Fruit fly (Drosophila melanogaster) whole organism, embryonic: Measurements from ENCODE around the gene MTF-1.
A peak's percentile ranks its signal among the peaks of the same experiment; 100 is the strongest.

Experiments used
- ATbp ChIP-seq: fragments of 200-800 bp; sonication (Bioruptor generic); optimal IDR thresholded peaks from 2 replicates; lab custom pipeline; 2017; ENCODE audit warnings: missing biosample characterization, mild to moderate bottlenecking, missing genetic modification characterization, missing genetic modification reagents
- Antp ChIP-seq: fragments of 200-800 bp; sonication (Bioruptor generic); optimal IDR thresholded peaks from 3 replicates; lab custom pipeline; 2016; ENCODE audit warnings: missing biosample characterization, missing genetic modification characterization
- Atf3 ChIP-seq: fragments of 200-800 bp; sonication (Bioruptor generic); optimal IDR thresholded peaks from 3 replicates; lab custom pipeline; 2016; ENCODE audit warnings: missing biosample characterization, missing genetic modification characterization
- Atf6 ChIP-seq: fragments of 200-800 bp; sonication (Bioruptor generic); IDR thresholded peaks from 2 replicates; pipeline ENCODE4 v1.3.6; 2022; ENCODE audit warnings: missing biosample characterization, missing genetic modification characterization
- CG10462 ChIP-seq: fragments of 200-800 bp; sonication (Bioruptor generic); optimal IDR thresholded peaks from 2 replicates; lab custom pipeline; 2016; ENCODE audit warnings: missing biosample characterization, missing genetic modification characterization
- CG10543 ChIP-seq: fragments of 200-800 bp; sonication (Bioruptor generic); optimal IDR thresholded peaks from 3 replicates; lab custom pipeline; 2017; ENCODE audit warnings: missing biosample characterization, mild to moderate bottlenecking, missing genetic modification characterization, moderate library complexity
- CG11456 ChIP-seq: fragments of 200-800 bp; sonication (Bioruptor generic); IDR thresholded peaks from 3 replicates; pipeline ENCODE4 v1.3.6; 2022; ENCODE audit warnings: missing biosample characterization, missing genetic modification characterization
- CG12155 ChIP-seq: fragments of 200-800 bp; sonication (Bioruptor generic); optimal IDR thresholded peaks from 3 replicates; lab custom pipeline; 2016; ENCODE audit warnings: missing biosample characterization, missing genetic modification characterization
- CG12659 ChIP-seq: fragments of 200-800 bp; sonication (Bioruptor generic); optimal IDR thresholded peaks from 3 replicates; lab custom pipeline; 2017; ENCODE audit warnings: mild to moderate bottlenecking, missing biosample characterization, missing genetic modification reagents, missing genetic modification characterization
- CG13424 ChIP-seq: fragments of 200-800 bp; sonication (Bioruptor generic); optimal IDR thresholded peaks from 2 replicates; lab custom pipeline; 2019; ENCODE audit warnings: missing biosample characterization, mild to moderate bottlenecking, missing genetic modification characterization, moderate library complexity
- CG14710 ChIP-seq: fragments of 200-800 bp; sonication (Bioruptor generic); optimal IDR thresholded peaks from 3 replicates; lab custom pipeline; 2019; ENCODE audit warnings: missing biosample characterization, mild to moderate bottlenecking, missing genetic modification characterization, moderate library complexity
- CG15696 ChIP-seq: fragments of 200-800 bp; sonication (Bioruptor generic); optimal IDR thresholded peaks from 2 replicates; lab custom pipeline; 2019; ENCODE audit warnings: missing biosample characterization, mild to moderate bottlenecking, missing genetic modification characterization, moderate library complexity
- CG16779 ChIP-seq: fragments of 200-800 bp; sonication (Bioruptor generic); IDR thresholded peaks from 2 replicates; pipeline ENCODE4 v1.3.6; 2022; ENCODE audit warnings: missing biosample characterization, missing genetic modification characterization
- CG17359 ChIP-seq: fragments of 200-800 bp; sonication (Bioruptor generic); optimal IDR thresholded peaks from 3 replicates; lab custom pipeline; 2018; ENCODE audit warnings: missing biosample characterization, mild to moderate bottlenecking, missing genetic modification characterization, moderate library complexity
- CG17912 ChIP-seq: fragments of 200-800 bp; sonication (Bioruptor generic); optimal IDR thresholded peaks from 2 replicates; lab custom pipeline; 2018; ENCODE audit warnings: missing biosample characterization, mild to moderate bottlenecking, missing genetic modification characterization
- CG1832 ChIP-seq: fragments of 200-800 bp; sonication (Bioruptor generic); optimal IDR thresholded peaks from 2 replicates; lab custom pipeline; 2017; ENCODE audit warnings: missing biosample characterization, mild to moderate bottlenecking, missing genetic modification characterization, inconsistent platforms
- CG2875 ChIP-seq: fragments of 200-800 bp; sonication (Bioruptor generic); optimal IDR thresholded peaks from 2 replicates; lab custom pipeline; 2017; ENCODE audit warnings: missing biosample characterization, mild to moderate bottlenecking, missing genetic modification characterization, missing genetic modification reagents
- CG2889 ChIP-seq: fragments of 200-800 bp; sonication (Bioruptor generic); IDR thresholded peaks from 3 replicates; pipeline ENCODE4 v1.3.6; 2022; ENCODE audit warnings: missing biosample characterization, missing genetic modification characterization
- CG30020 ChIP-seq: fragments of 200-800 bp; optimal IDR thresholded peaks from 2 replicates; lab custom pipeline; 2019; ENCODE audit warnings: missing biosample characterization, mild to moderate bottlenecking, missing genetic modification characterization, moderate library complexity
- CG34224 ChIP-seq: fragments of 200-800 bp; sonication (Bioruptor generic); IDR thresholded peaks from 3 replicates; pipeline ENCODE4 v1.3.6; 2022; ENCODE audit warnings: missing biosample characterization, missing genetic modification characterization; ENCODE audit not compliant: partially characterized antibody
- CG4360 ChIP-seq: fragments of 200-800 bp; sonication (Bioruptor generic); IDR thresholded peaks from 2 replicates; pipeline ENCODE4 v1.3.6; 2022; ENCODE audit warnings: missing biosample characterization, missing genetic modification characterization
- CG4617 ChIP-seq: fragments of 200-800 bp; sonication (Bioruptor generic); optimal IDR thresholded peaks from 3 replicates; lab custom pipeline; 2016; ENCODE audit warnings: missing biosample characterization, missing genetic modification characterization, borderline replicate concordance
- CG6683 ChIP-seq: fragments of 200-800 bp; sonication (Bioruptor generic); optimal IDR thresholded peaks from 2 replicates; lab custom pipeline; 2017; ENCODE audit warnings: missing biosample characterization, mild to moderate bottlenecking, missing genetic modification characterization, missing genetic modification reagents
- Camta ChIP-seq: fragments of 200-800 bp; sonication (Bioruptor generic); optimal IDR thresholded peaks from 2 replicates; lab custom pipeline; 2016; ENCODE audit warnings: missing biosample characterization, missing genetic modification characterization
- Dip3 ChIP-seq: fragments of 200-800 bp; sonication (Bioruptor generic); optimal IDR thresholded peaks from 3 replicates; lab custom pipeline; 2016; ENCODE audit warnings: missing biosample characterization, missing genetic modification characterization
- Dp ChIP-seq: fragments of 200-800 bp; sonication (Bioruptor generic); optimal IDR thresholded peaks from 2 replicates; lab custom pipeline; 2018; ENCODE audit warnings: missing biosample characterization, mild to moderate bottlenecking, missing genetic modification characterization, moderate library complexity
- Hmr ChIP-seq: fragments of 200-800 bp; sonication (Bioruptor generic); optimal IDR thresholded peaks from 3 replicates; lab custom pipeline; 2017; ENCODE audit warnings: mild to moderate bottlenecking, missing biosample characterization, missing genetic modification reagents, missing genetic modification characterization
- MTF-1 ChIP-seq: fragments of 200-800 bp; sonication (Bioruptor generic); optimal IDR thresholded peaks from 2 replicates; lab custom pipeline; 2018; ENCODE audit warnings: missing biosample characterization, mild to moderate bottlenecking, missing genetic modification characterization, borderline replicate concordance
- Mes4 ChIP-seq: fragments of 200-800 bp; sonication (Bioruptor generic); optimal IDR thresholded peaks from 2 replicates; lab custom pipeline; 2016; ENCODE audit warnings: missing biosample characterization, missing genetic modification characterization
- Myb ChIP-seq: fragments of 200-800 bp; sonication (Bioruptor generic); optimal IDR thresholded peaks from 2 replicates; lab custom pipeline; 2016; ENCODE audit warnings: missing biosample characterization, missing genetic modification characterization
- Neu2 ChIP-seq: fragments of 200-800 bp; sonication (Bioruptor generic); optimal IDR thresholded peaks from 3 replicates; lab custom pipeline; 2016; ENCODE audit warnings: missing biosample characterization, missing genetic modification characterization, borderline replicate concordance
- Nf-YA ChIP-seq: fragments of 200-800 bp; sonication (Bioruptor generic); IDR thresholded peaks from 2 replicates; pipeline ENCODE4 v1.3.6; 2022; ENCODE audit warnings: missing biosample characterization, missing genetic modification characterization
- Pdp1 ChIP-seq, 2 experiments: fragments of 200-800 bp; sonication (Bioruptor generic); optimal IDR thresholded peaks; 3 replicates each; lab custom pipeline; 2016; ENCODE audit warnings: missing biosample characterization in 2 of 2, missing genetic modification characterization in 2 of 2, mild to moderate bottlenecking in 1 of 2, moderate library complexity in 1 of 2
- Ssrp ChIP-seq: fragments of 200-800 bp; sonication (Bioruptor generic); optimal IDR thresholded peaks from 2 replicates; lab custom pipeline; 2018; ENCODE audit warnings: missing biosample characterization, mild to moderate bottlenecking, missing genetic modification characterization, moderate library complexity
- Xbp1 ChIP-seq: fragments of 200-800 bp; sonication (Bioruptor generic); optimal IDR thresholded peaks from 3 replicates; lab custom pipeline; 2016; ENCODE audit warnings: missing biosample characterization, mild to moderate bottlenecking, missing genetic modification characterization
- aop ChIP-seq: fragments of 200-800 bp; sonication (Bioruptor generic); IDR thresholded peaks from 2 replicates; pipeline ENCODE4 v1.3.6; 2022; ENCODE audit warnings: missing biosample characterization, missing genetic modification characterization
- br ChIP-seq: fragments of >200 bp; optimal IDR thresholded peaks from 2 replicates; lab custom pipeline; 2017
- danr ChIP-seq: fragments of 200-800 bp; sonication (Bioruptor generic); IDR thresholded peaks from 2 replicates; pipeline ENCODE4 v1.3.6; 2022; ENCODE audit warnings: missing biosample characterization, missing genetic modification characterization
- gsb ChIP-seq: fragments of 200-800 bp; sonication (Bioruptor generic); IDR thresholded peaks from 2 replicates; pipeline ENCODE4 v1.3.6; 2022; ENCODE audit warnings: missing biosample characterization, missing genetic modification characterization
- her ChIP-seq: fragments of 200-800 bp; sonication (Bioruptor generic); optimal IDR thresholded peaks from 2 replicates; lab custom pipeline; 2016; ENCODE audit warnings: missing biosample characterization, missing genetic modification characterization
- jigr1 ChIP-seq: fragments of 200-800 bp; sonication (Bioruptor generic); IDR thresholded peaks from 3 replicates; pipeline ENCODE4 v1.3.6; 2022; ENCODE audit warnings: missing biosample characterization, missing genetic modification characterization
- lbe ChIP-seq: fragments of 200-800 bp; sonication (Bioruptor generic); optimal IDR thresholded peaks from 2 replicates; lab custom pipeline; 2016; ENCODE audit warnings: missing biosample characterization, mild to moderate bottlenecking, missing genetic modification characterization
- mld ChIP-seq: fragments of 200-800 bp; sonication (Bioruptor generic); IDR thresholded peaks from 3 replicates; pipeline ENCODE4 v1.3.6; 2022; ENCODE audit warnings: missing biosample characterization, missing genetic modification characterization; ENCODE audit not compliant: partially characterized antibody
- pfk ChIP-seq: fragments of 200-800 bp; sonication (Bioruptor generic); optimal IDR thresholded peaks from 2 replicates; lab custom pipeline; 2018; ENCODE audit warnings: missing biosample characterization, mild to moderate bottlenecking, missing genetic modification characterization, moderate library complexity
- prd ChIP-seq, 3 experiments: fragments of >200 bp in 2 of 3; fragments of 200-800 bp in 1 of 3; sonication (Bioruptor generic) in 1 of 3; optimal IDR thresholded peaks in 2 of 3; IDR thresholded peaks in 1 of 3; 2 replicates in 2 of 3; 3 replicates in 1 of 3; pipeline versions ENCODE4 v1.3.6 to Lab custom; 2017 to 2022; ENCODE audit warnings: missing biosample characterization in 1 of 3, missing genetic modification characterization in 1 of 3
- ranshi ChIP-seq: fragments of 200-800 bp; sonication (Bioruptor generic); IDR thresholded peaks from 2 replicates; pipeline ENCODE4 v1.3.6; 2022; ENCODE audit warnings: missing biosample characterization, missing genetic modification characterization
- shn ChIP-seq: fragments of 200-800 bp; sonication (Bioruptor generic); optimal IDR thresholded peaks from 3 replicates; lab custom pipeline; 2016; ENCODE audit warnings: missing biosample characterization, missing genetic modification characterization
- slou ChIP-seq: fragments of 200-800 bp; sonication (Bioruptor generic); optimal IDR thresholded peaks from 3 replicates; lab custom pipeline; 2016; ENCODE audit warnings: missing biosample characterization, missing genetic modification characterization
- so ChIP-seq: fragments of 200-800 bp; sonication (Bioruptor generic); IDR thresholded peaks from 3 replicates; pipeline ENCODE4 v1.3.6; 2022; ENCODE audit warnings: missing biosample characterization, missing genetic modification characterization
- twi ChIP-seq: fragments of 200-800 bp; optimal IDR thresholded peaks from 2 replicates; lab custom pipeline; 2019; ENCODE audit warnings: missing biosample characterization, mild to moderate bottlenecking, missing genetic modification characterization, moderate library complexity

The MTF-1 gene

DNA sequence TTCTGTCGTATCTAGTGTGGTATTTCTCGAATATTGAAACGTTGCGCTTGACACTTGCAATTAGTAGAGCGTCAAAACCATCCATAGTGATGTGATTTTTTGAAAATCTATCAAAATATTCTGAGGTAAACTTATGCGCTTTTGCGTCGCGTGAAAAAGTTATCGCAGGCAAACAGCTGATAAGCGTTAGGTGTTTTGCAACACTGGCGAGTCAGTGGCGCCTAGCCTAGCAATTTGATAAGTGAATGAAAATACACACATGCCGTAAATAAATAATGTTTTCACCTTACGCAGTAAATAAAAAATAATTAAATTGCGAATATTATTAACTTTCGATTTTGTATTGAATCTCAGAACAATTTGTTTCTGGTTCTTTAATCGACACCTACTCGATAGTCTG is 5.2 kb downstream of the MTF-1 start, which contains the start of gene CG42526 (continued):
- TF ChIP-seq Dip3 (GFP tag; lab: Kevin White, UChicago) (peak; percentile 56), Pdp1 (GFP tag; optimal IDR thresholded peaks at IDR 0.05; lab: Kevin White, UChicago) (peak; percentile 6 to 58), pfk (no peak), CG14710 (peak; percentile 39), shn (GFP tag; lab: Kevin White, UChicago) (peak; percentile 2), mld (GFP tag; lab: Robert Waterston, UW) (no peak), lbe (GFP tag; lab: Kevin White, UChicago) (peak; percentile 36), CG4617 (peak; percentile 9), Dp (GFP tag; lab: Kevin White, UChicago) (peak; percentile 79), CG30020 (tag; lab: Kevin White, UChicago) (no peak), Hmr (GFP tag; lab: Kevin White, UChicago) (peak; percentile 62), CG13424 (tag; lab: Kevin White, UChicago) (peak; percentile 3), CG10543 (no peak), Nf-YA (GFP tag; lab: Robert Waterston, UW) (no peak), ranshi (GFP tag; lab: Robert Waterston, UW) (no peak), jigr1 (no peak), Neu2 (GFP tag; lab: Kevin White, UChicago) (no peak), MTF-1 (no peak), twi (no peak), Ssrp (tag; lab: Kevin White, UChicago) (no peak), slou (GFP tag; lab: Kevin White, UChicago) (peak; percentile 6), CG10462 (GFP tag; lab: Kevin White, UChicago) (no peak), Camta (GFP tag; lab: Kevin White, UChicago) (no peak), CG12659 (GFP tag; lab: Kevin White, UChicago) (peak; percentile 59), CG4360 (no peak), so (GFP tag; lab: Robert Waterston, UW) (0 out of 3 replicates have a peak, but pooled peaks have one; percentile 22), her (GFP tag; lab: Kevin White, UChicago) (peak; percentile 45), CG17359 (tag; lab: Kevin White, UChicago) (no peak), CG2889 (GFP tag; lab: Robert Waterston, UW) (0 out of 3 replicates have a peak, but pooled peaks have one; percentile 16), CG17912 (GFP tag; lab: Kevin White, UChicago) (no peak), CG12155 (GFP tag; lab: Kevin White, UChicago) (peak; percentile 58), gsb (GFP tag; lab: Robert Waterston, UW) (no peak), Mes4 (GFP tag; lab: Kevin White, UChicago) (peak; percentile 27), Xbp1 (GFP tag; lab: Kevin White, UChicago) (peak; percentile 54), CG16779 (no peak), CG34224 (GFP tag; lab: Robert Waterston, UW) (peak; percentile 55; the same call in 2 of the 3 replicates), CG1832 (no peak), Myb (GFP tag; lab: Kevin White, UChicago) (peak; percentile 43), Atf3 (GFP tag; lab: Kevin White, UChicago) (no peak), CG6683 (GFP tag; lab: Kevin White, UChicago) (no peak), CG15696 (tag; lab: Kevin White, UChicago) (no peak), CG2875 (GFP tag; lab: Kevin White, UChicago) (no peak), prd (optimal IDR thresholded peaks at IDR 0.05; lab: Kevin White, UChicago) (no peak), prd (GFP tag; IDR thresholded peaks at IDR 0.05; lab: Robert Waterston, UW) (no peak), danr (GFP tag; lab: Robert Waterston, UW) (no peak), ATbp (no peak), CG11456 (0 out of 3 replicates have a peak, but pooled peaks have one; percentile 47), br (lab: Kevin White, UChicago) (no peak), Antp (GFP tag; lab: Kevin White, UChicago) (peak; percentile 50), aop (GFP tag; lab: Robert Waterston, UW) (no peak), Atf6 (GFP tag; lab: Robert Waterston, UW) (peak; percentile 63; the same call in 1 of the 2 replicates)
